Fruit fly (Drosophila melanogaster): ENCODE results near the gene Top3alpha.

DNA sequence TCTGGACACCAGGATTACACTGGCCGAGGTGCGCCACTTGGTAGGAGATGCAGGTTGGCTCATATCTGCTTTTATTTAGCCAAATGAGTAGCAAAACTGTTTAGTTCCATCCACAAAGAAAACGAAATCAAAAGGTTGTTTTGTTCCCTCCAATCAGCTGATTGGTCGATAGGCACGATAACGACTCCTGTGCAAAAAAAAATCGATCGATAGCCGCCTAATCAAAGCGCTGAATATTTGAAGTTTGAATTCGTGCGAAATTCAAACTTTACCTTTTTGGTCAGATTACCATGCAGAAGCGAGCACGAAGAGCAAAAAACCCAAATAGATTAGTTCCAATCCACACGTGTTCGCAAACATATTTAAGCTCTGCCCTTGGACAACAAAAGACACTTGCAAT is 13.4 kb upstream of the Top3alpha start, which contains the start of the genes CG10195 and CG13084:
- TF ChIP-seq br (GFP tag; optimal IDR thresholded peaks at IDR 0.05) = no peak
- no peak for TF ChIP-seq ey (GFP tag; optimal IDR thresholded peaks at IDR 0.05)
- TF ChIP-seq Hr83 (GFP tag; optimal IDR thresholded peaks at IDR 0.05; ENCODE audit: poor library complexity, severe bottlenecking) = no peak
